Worm (Caenorhabditis elegans) whole organism, L2 larva: ENCODE results near the gene fbxa-152.
A peak's percentile ranks its signal among the peaks of the same experiment; 100 is the strongest.

Experiments used
- R02D3.7 ChIP-seq: fragments of 150-350 bp; optimal IDR thresholded peaks from 2 replicates; lab custom pipeline; 2014; ENCODE audit warnings: missing biosample characterization, missing genetic modification characterization
- Y55F3AM.14 ChIP-seq: fragments of 200-800 bp; sonication (Bioruptor generic); optimal IDR thresholded peaks from 2 replicates; lab custom pipeline; 2018; ENCODE audit warnings: mild to moderate bottlenecking, missing genetic modification characterization, missing compliant biosample characterization
- ZK546.5 ChIP-seq: sonication (generic microtip); optimal IDR thresholded peaks from 2 replicates; lab custom pipeline; 2017; ENCODE audit warnings: missing biosample characterization, missing genetic modification characterization
- alr-1 ChIP-seq: fragments of 150-350 bp; optimal IDR thresholded peaks from 2 replicates; lab custom pipeline; 2014; ENCODE audit warnings: missing biosample characterization, missing genetic modification characterization
- aly-2 ChIP-seq: fragments of 150-350 bp; optimal IDR thresholded peaks from 2 replicates; lab custom pipeline; 2014; ENCODE audit warnings: missing biosample characterization, missing genetic modification characterization
- ama-1 ChIP-seq: fragments of 150-350 bp; optimal IDR thresholded peaks from 2 replicates; lab custom pipeline; 2018; ENCODE audit warnings: inconsistent platforms
- blmp-1 ChIP-seq: sonication (generic microtip); optimal IDR thresholded peaks from 2 replicates; lab custom pipeline; 2017; ENCODE audit warnings: missing genetic modification characterization, mild to moderate bottlenecking, missing compliant biosample characterization, antibody characterized with exemption, moderate library complexity; ENCODE audit not compliant: insufficient read depth
- ceh-16 ChIP-seq: fragments of 150-350 bp; optimal IDR thresholded peaks from 2 replicates; lab custom pipeline; 2014; ENCODE audit warnings: missing biosample characterization, missing genetic modification characterization
- ceh-82 ChIP-seq: fragments of 150-350 bp; optimal IDR thresholded peaks from 2 replicates; lab custom pipeline; 2014; ENCODE audit warnings: missing biosample characterization, missing genetic modification characterization
- crh-2 ChIP-seq: sonication (generic microtip); optimal IDR thresholded peaks from 2 replicates; lab custom pipeline; 2017; ENCODE audit warnings: missing biosample characterization, missing genetic modification characterization
- dmd-4 ChIP-seq: sonication (generic microtip); optimal IDR thresholded peaks from 2 replicates; lab custom pipeline; 2017; ENCODE audit warnings: missing biosample characterization, missing genetic modification characterization
- egl-27 ChIP-seq: sonication (generic microtip); optimal IDR thresholded peaks from 3 replicates; lab custom pipeline; 2017; ENCODE audit warnings: missing biosample characterization, missing genetic modification reagents, missing genetic modification characterization
- elt-1 ChIP-seq: fragments of 150-350 bp; optimal IDR thresholded peaks from 2 replicates; lab custom pipeline; 2014; ENCODE audit warnings: missing biosample characterization, missing genetic modification characterization
- elt-3 ChIP-seq: sonication (generic microtip); optimal IDR thresholded peaks from 2 replicates; lab custom pipeline; 2017; ENCODE audit warnings: missing biosample characterization, missing genetic modification characterization
- fos-1 ChIP-seq: fragments of 150-350 bp; optimal IDR thresholded peaks from 2 replicates; lab custom pipeline; 2014; ENCODE audit warnings: missing biosample characterization, missing genetic modification characterization
- gmeb-1 ChIP-seq: fragments of 150-350 bp; optimal IDR thresholded peaks from 2 replicates; lab custom pipeline; 2014; ENCODE audit warnings: missing biosample characterization, missing genetic modification characterization
- lin-11 ChIP-seq: fragments of 150-350 bp; sonication (generic microtip); optimal IDR thresholded peaks from 2 replicates; lab custom pipeline; 2014; ENCODE audit warnings: missing biosample characterization, missing genetic modification characterization, inconsistent platforms, mixed read lengths
- lin-13 ChIP-seq: fragments of 150-350 bp; optimal IDR thresholded peaks from 2 replicates; lab custom pipeline; 2014; ENCODE audit warnings: missing biosample characterization, missing genetic modification reagents, missing genetic modification characterization
- lin-39 ChIP-seq: fragments of 150-350 bp; optimal IDR thresholded peaks from 2 replicates; lab custom pipeline; 2014; ENCODE audit warnings: missing biosample characterization, missing genetic modification reagents, missing genetic modification characterization
- lsy-2 ChIP-seq, 2 experiments: fragments of 150-350 bp in 1 of 2; sonication (generic microtip) in 1 of 2; optimal IDR thresholded peaks; 2 replicates each; lab custom pipeline; 2014 to 2017; ENCODE audit warnings: missing biosample characterization in 2 of 2, missing genetic modification characterization in 2 of 2
- mbf-1 ChIP-seq: sonication (generic microtip); optimal IDR thresholded peaks from 2 replicates; lab custom pipeline; 2017; ENCODE audit warnings: missing biosample characterization, missing genetic modification characterization
- mdl-1 ChIP-seq, 2 experiments: fragments of 150-350 bp in 1 of 2; sonication (generic microtip) in 1 of 2; optimal IDR thresholded peaks; 2 replicates each; lab custom pipeline; 2017; ENCODE audit warnings: missing biosample characterization in 2 of 2, missing genetic modification characterization in 2 of 2
- nhr-10 ChIP-seq: sonication (generic microtip); optimal IDR thresholded peaks from 2 replicates; lab custom pipeline; 2017; ENCODE audit warnings: missing biosample characterization, missing genetic modification characterization
- nhr-11 ChIP-seq: fragments of 150-350 bp; optimal IDR thresholded peaks from 2 replicates; lab custom pipeline; 2014; ENCODE audit warnings: missing biosample characterization, missing genetic modification characterization
- nhr-12 ChIP-seq: fragments of 150-350 bp; optimal IDR thresholded peaks from 2 replicates; lab custom pipeline; 2014; ENCODE audit warnings: missing biosample characterization, missing genetic modification characterization
- nhr-129 ChIP-seq: fragments of 150-350 bp; optimal IDR thresholded peaks from 2 replicates; lab custom pipeline; 2014; ENCODE audit warnings: missing biosample characterization, missing genetic modification characterization
- nhr-21 ChIP-seq: fragments of 150-350 bp; optimal IDR thresholded peaks from 2 replicates; lab custom pipeline; 2014; ENCODE audit warnings: missing biosample characterization, missing genetic modification characterization
- nhr-237 ChIP-seq: fragments of 150-350 bp; optimal IDR thresholded peaks from 2 replicates; lab custom pipeline; 2014; ENCODE audit warnings: missing biosample characterization, missing genetic modification characterization
- nhr-25 ChIP-seq: fragments of 150-350 bp; sonication (generic microtip); optimal IDR thresholded peaks from 3 replicates; lab custom pipeline; 2014; ENCODE audit warnings: missing biosample characterization, missing genetic modification characterization
- nhr-6 ChIP-seq: fragments of 150-350 bp; optimal IDR thresholded peaks from 2 replicates; lab custom pipeline; 2014; ENCODE audit warnings: missing biosample characterization, missing genetic modification characterization
- nhr-77 ChIP-seq: fragments of 150-350 bp; optimal IDR thresholded peaks from 2 replicates; lab custom pipeline; 2014; ENCODE audit warnings: missing biosample characterization, missing genetic modification characterization
- peb-1 ChIP-seq: fragments of 150-350 bp; optimal IDR thresholded peaks from 2 replicates; lab custom pipeline; 2014; ENCODE audit warnings: missing biosample characterization, missing genetic modification characterization
- sem-4 ChIP-seq: fragments of 150-350 bp; optimal IDR thresholded peaks from 2 replicates; lab custom pipeline; 2014; ENCODE audit warnings: missing biosample characterization, missing genetic modification reagents, missing genetic modification characterization
- skn-1 ChIP-seq: sonication (generic microtip); optimal IDR thresholded peaks from 2 replicates; lab custom pipeline; 2017; ENCODE audit warnings: missing biosample characterization, missing genetic modification characterization
- sma-3 ChIP-seq: sonication (generic microtip); optimal IDR thresholded peaks from 2 replicates; lab custom pipeline; 2016; ENCODE audit warnings: missing genetic modification reagents, missing genetic modification characterization, missing compliant biosample characterization
- sma-9 ChIP-seq, 2 experiments: fragments of 150-350 bp in 1 of 2; sonication (generic microtip) in 1 of 2; optimal IDR thresholded peaks; 2 replicates each; lab custom pipeline; 2014 to 2016; ENCODE audit warnings: missing genetic modification characterization in 2 of 2, mild to moderate bottlenecking in 1 of 2, missing biosample characterization in 1 of 2, missing compliant biosample characterization in 1 of 2, missing genetic modification reagents in 1 of 2, moderate library complexity in 1 of 2
- snpc-4 ChIP-seq: fragments of 150-350 bp; optimal IDR thresholded peaks from 2 replicates; lab custom pipeline; 2014; ENCODE audit warnings: missing biosample characterization, missing genetic modification characterization
- unc-39 ChIP-seq: fragments of 150-350 bp; optimal IDR thresholded peaks from 2 replicates; lab custom pipeline; 2014; ENCODE audit warnings: missing biosample characterization, missing genetic modification characterization
- unc-55 ChIP-seq: fragments of 150-350 bp; sonication (generic microtip); optimal IDR thresholded peaks from 3 replicates; lab custom pipeline; 2014; ENCODE audit warnings: missing biosample characterization, missing genetic modification reagents, missing genetic modification characterization
- unc-62 ChIP-seq: fragments of 150-350 bp; optimal IDR thresholded peaks from 2 replicates; lab custom pipeline; 2014; ENCODE audit warnings: missing biosample characterization, missing genetic modification reagents, missing genetic modification characterization
- ztf-1 ChIP-seq: fragments of 200-800 bp; sonication (Bioruptor generic); conservative IDR thresholded peaks from 2 replicates; pipeline ENCODE4 v1.3.6; 2022; ENCODE audit warnings: missing genetic modification characterization, missing compliant biosample characterization
- ztf-11 ChIP-seq: sonication (generic microtip); optimal IDR thresholded peaks from 2 replicates; lab custom pipeline; 2017; ENCODE audit warnings: missing biosample characterization, missing genetic modification characterization
- ztf-4 ChIP-seq: fragments of 150-350 bp; optimal IDR thresholded peaks from 2 replicates; lab custom pipeline; 2014; ENCODE audit warnings: missing biosample characterization, missing genetic modification characterization

The fbxa-152 gene

DNA sequence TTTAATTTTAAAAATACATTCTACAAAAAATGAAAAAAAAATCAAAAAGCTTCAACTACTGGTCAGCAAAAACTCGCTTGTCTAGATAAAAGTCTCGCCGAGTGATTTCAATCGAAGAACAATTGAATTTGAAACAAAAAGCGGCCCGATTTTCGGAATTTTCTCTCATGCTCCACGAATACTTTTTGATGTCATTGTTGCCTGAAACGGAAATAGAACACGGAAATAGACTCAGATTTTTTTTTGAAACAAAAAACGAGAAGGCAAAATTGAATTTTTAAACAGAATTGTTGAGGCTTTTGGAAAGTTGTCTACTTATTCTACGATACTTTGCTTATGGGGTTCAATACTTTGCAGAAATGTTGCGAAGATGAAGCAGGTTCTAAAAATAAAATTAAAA, 38.7 kb downstream of the fbxa-152 start:
- TF ChIP-seq skn-1 (tag; lab: Kevin White, UChicago) (no peak), snpc-4 (tag; lab: Kevin White, UChicago) (no peak), ama-1 (lab: Kevin White, UChicago) (no peak), ceh-82 (tag; lab: Kevin White, UChicago) (no peak), ceh-16 (tag; lab: Kevin White, UChicago) (no peak), alr-1 (tag; lab: Kevin White, UChicago) (no peak), elt-1 (tag; lab: Kevin White, UChicago) (no peak), unc-55 (no peak), nhr-11 (no peak), nhr-25 (tag; lab: Kevin White, UChicago) (no peak), ztf-4 (tag; lab: Kevin White, UChicago) (no peak), Y55F3AM.14 (GFP tag; lab: Kevin White, UChicago) (no peak)

DNA sequence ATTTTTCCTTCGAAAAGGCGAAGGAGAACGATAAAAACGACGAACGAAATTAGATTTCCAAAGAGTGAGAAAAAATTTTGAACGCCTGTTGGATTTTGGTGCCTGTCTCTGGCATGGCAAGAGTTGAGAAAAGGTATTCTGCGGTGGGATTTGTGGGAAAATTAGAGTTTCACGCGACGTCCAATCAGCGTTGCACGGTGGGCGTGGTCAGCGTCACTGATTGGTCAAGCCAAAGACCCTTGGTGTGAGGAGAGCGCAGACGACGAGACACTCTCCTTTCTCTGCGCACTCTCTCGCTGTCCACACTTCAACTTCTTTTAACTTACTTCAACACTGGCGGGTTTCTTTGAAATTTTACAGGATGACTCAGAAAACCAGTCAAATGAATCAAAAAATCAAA, 39.6 kb downstream of the fbxa-152 start:
- no peak for TF ChIP-seq fos-1 (tag; lab: Kevin White, UChicago)
- no peak for TF ChIP-seq egl-27 (tag; lab: Kevin White, UChicago)
- TF ChIP-seq peb-1 (tag; lab: Kevin White, UChicago) = no peak
- no peak for TF ChIP-seq nhr-12
- no peak for TF ChIP-seq ztf-11 (tag; lab: Kevin White, UChicago)
- TF ChIP-seq nhr-25 (tag; lab: Kevin White, UChicago) = no peak
- no peak for TF ChIP-seq ceh-16 (tag; lab: Kevin White, UChicago)
- no peak for TF ChIP-seq alr-1 (tag; lab: Kevin White, UChicago)

ce11 chrV:15559729-15560128, 42.4 kb downstream of the fbxa-152 start:
- TF ChIP-seq lin-39 (tag; lab: Kevin White, UChicago) (no peak), peb-1 (tag; lab: Kevin White, UChicago) (no peak), nhr-25 (tag; lab: Kevin White, UChicago) (no peak), Y55F3AM.14 (GFP tag; lab: Kevin White, UChicago) (no peak), unc-39 (tag; lab: Kevin White, UChicago) (no peak)

DNA sequence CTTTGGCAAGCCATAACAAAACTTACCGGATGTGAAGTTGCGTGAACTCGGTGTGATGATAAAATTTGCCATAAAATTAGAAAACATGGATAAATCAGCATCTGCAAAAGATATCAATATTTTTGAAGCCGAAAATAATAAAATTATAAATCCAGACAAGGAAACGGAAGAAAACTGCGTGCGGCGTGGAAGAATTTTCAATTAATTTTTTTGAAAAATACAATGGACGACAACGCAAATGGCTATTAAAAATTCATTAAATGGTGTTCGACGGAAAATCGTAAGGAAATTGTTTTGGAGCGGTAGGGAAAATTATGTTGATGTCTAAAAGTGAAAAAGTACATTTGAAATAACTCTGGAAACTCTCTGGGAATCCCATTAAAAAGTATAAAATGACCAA, 43.1 kb downstream of the fbxa-152 start, which contains the start of gene acr-18:
acr-18 (minus strand) TSS at position 101 of the 400 bp plus-strand sequence.
- TF ChIP-seq elt-1 (tag; lab: Kevin White, UChicago) = no peak
- TF ChIP-seq, all 48 proteins: peak for 0

- no peak for TF ChIP-seq lin-13 (GFP tag; lab: Kevin White, UChicago)
- TF ChIP-seq ztf-1 = no peak
- no peak for TF ChIP-seq aly-2
- no peak for TF ChIP-seq ZK546.5 (tag; lab: Kevin White, UChicago)
- TF ChIP-seq gmeb-1 (tag; lab: Kevin White, UChicago) = peak; percentile 20
- TF ChIP-seq unc-39 (tag; lab: Kevin White, UChicago) = no peak
- no peak for TF ChIP-seq nhr-237 (tag; lab: Kevin White, UChicago)
- no peak for TF ChIP-seq lin-11 (tag; lab: Kevin White, UChicago)
- no peak for TF ChIP-seq R02D3.7 (tag; lab: Kevin White, UChicago)
- peak; percentile 37 for TF ChIP-seq crh-2 (tag; lab: Kevin White, UChicago)
- TF ChIP-seq ztf-4 (tag; lab: Kevin White, UChicago) = no peak
- no peak for TF ChIP-seq fos-1 (tag; lab: Kevin White, UChicago)
- TF ChIP-seq nhr-6 (tag; lab: Kevin White, UChicago) = no peak
- no peak for TF ChIP-seq lin-39 (tag; lab: Kevin White, UChicago)
- no peak for TF ChIP-seq mdl-1 (tag; optimal IDR thresholded peaks at IDR 0.05; lab: Kevin White, UChicago)
- TF ChIP-seq elt-3 (tag; lab: Kevin White, UChicago) = no peak
- no peak for TF ChIP-seq Y55F3AM.14 (GFP tag; lab: Kevin White, UChicago)
- TF ChIP-seq sma-9 (GFP tag; optimal IDR thresholded peaks at IDR 0.05; lab: Kevin White, UChicago) = peak; percentile 3
- TF ChIP-seq sma-9 (tag; optimal IDR thresholded peaks at IDR 0.05; lab: Kevin White, UChicago) = no peak
- peak in 1 of 2 experiments; percentile 20 for TF ChIP-seq lsy-2 (tag; optimal IDR thresholded peaks at IDR 0.05; lab: Kevin White, UChicago)
- TF ChIP-seq nhr-77 (tag; lab: Kevin White, UChicago) = no peak
- TF ChIP-seq egl-27 (tag; lab: Kevin White, UChicago) = no peak
- no peak for TF ChIP-seq blmp-1
- no peak for TF ChIP-seq unc-62
- no peak for TF ChIP-seq nhr-10 (tag; lab: Kevin White, UChicago)
- peak; percentile 55 for TF ChIP-seq nhr-129
- TF ChIP-seq dmd-4 (tag; lab: Kevin White, UChicago) = no peak
- TF ChIP-seq nhr-21 = no peak
- no peak for TF ChIP-seq nhr-11
- TF ChIP-seq sem-4 = no peak
- TF ChIP-seq ztf-11 (tag; lab: Kevin White, UChicago) = no peak
- TF ChIP-seq ceh-16 (tag; lab: Kevin White, UChicago) = no peak
- no peak for TF ChIP-seq peb-1 (tag; lab: Kevin White, UChicago)
- TF ChIP-seq sma-3 (GFP tag; lab: Kevin White, UChicago) = no peak
- no peak for TF ChIP-seq mbf-1 (tag; lab: Kevin White, UChicago)
- TF ChIP-seq elt-1 (tag; lab: Kevin White, UChicago) = no peak
- TF ChIP-seq unc-55 = peak; percentile 26
- TF ChIP-seq ceh-82 (tag; lab: Kevin White, UChicago) = no peak
- TF ChIP-seq ama-1 (lab: Kevin White, UChicago) = no peak
Measured at ce11 chrV:15553869-15554268, 48.3 kb downstream of the fbxa-152 start.
